Worm (Caenorhabditis elegans) whole organism, young adult: ENCODE measurements around the gene Y11D7A.7.
"Not testable (repeated sequence)": the region's sequence is repeated elsewhere in the genome, so short reads cannot be mapped to it uniquely, and the experiment has no call there.

Experiments
- B0035.1 ChIP-seq: sonication (generic microtip); optimal IDR thresholded peaks from 2 replicates; lab custom pipeline; 2016; ENCODE audit warnings: missing genetic modification characterization, mild to moderate bottlenecking, missing compliant biosample characterization, missing genotype, missing genetic modification reagents
- B0336.3 ChIP-seq: fragments of 200-800 bp; sonication (Bioruptor generic); IDR thresholded peaks from 2 replicates; pipeline ENCODE4 v1.3.6; 2022; ENCODE audit warnings: missing genetic modification characterization, missing compliant biosample characterization
- C06A6.2 ChIP-seq: fragments of 200-800 bp; sonication (Bioruptor generic); conservative IDR thresholded peaks from 2 replicates; pipeline ENCODE4 v1.3.6; 2022; ENCODE audit warnings: missing genetic modification characterization, missing compliant biosample characterization
- C17E4.6 ChIP-seq: fragments of 200-800 bp; sonication (Bioruptor generic); IDR thresholded peaks from 2 replicates; pipeline ENCODE4 v1.3.6; 2022; ENCODE audit warnings: missing genetic modification reagents, missing genetic modification characterization, missing compliant biosample characterization
- D2030.7 ChIP-seq: fragments of 200-800 bp; sonication (Bioruptor generic); IDR thresholded peaks from 2 replicates; pipeline ENCODE4 v1.3.6; 2022; ENCODE audit warnings: missing genetic modification reagents, missing genetic modification characterization, missing compliant biosample characterization
- F52B5.7 ChIP-seq: sonication (generic microtip); optimal IDR thresholded peaks from 2 replicates; lab custom pipeline; 2016; ENCODE audit warnings: mild to moderate bottlenecking, missing genetic modification characterization, missing compliant biosample characterization
- F57C9.4 ChIP-seq: sonication (generic microtip); optimal IDR thresholded peaks from 2 replicates; lab custom pipeline; 2017; ENCODE audit warnings: mild to moderate bottlenecking, missing genetic modification characterization, missing compliant biosample characterization
- K12H6.12 ChIP-seq: fragments of 200-800 bp; sonication (Bioruptor generic); optimal IDR thresholded peaks from 2 replicates; lab custom pipeline; 2018; ENCODE audit warnings: mild to moderate bottlenecking, missing genetic modification characterization, missing compliant biosample characterization
- T26A5.8 ChIP-seq: sonication (generic microtip); optimal IDR thresholded peaks from 2 replicates; lab custom pipeline; 2016; ENCODE audit warnings: missing genetic modification characterization, missing compliant biosample characterization
- Y53G8AR.9 ChIP-seq: fragments of 200-800 bp; sonication (Bioruptor generic); conservative IDR thresholded peaks from 2 replicates; pipeline ENCODE4 v1.3.6; 2022; ENCODE audit warnings: missing genetic modification reagents, missing genetic modification characterization, missing compliant biosample characterization
- Y56A3A.18 ChIP-seq: fragments of 200-800 bp; sonication (Bioruptor generic); IDR thresholded peaks from 2 replicates; pipeline ENCODE4 v1.3.6; 2022; ENCODE audit warnings: missing genetic modification reagents, missing genetic modification characterization, missing compliant biosample characterization
- akir-1 ChIP-seq: fragments of 200-800 bp; sonication (Bioruptor generic); optimal IDR thresholded peaks from 2 replicates; lab custom pipeline; 2018; ENCODE audit warnings: mild to moderate bottlenecking, missing genetic modification characterization, moderate library complexity, missing compliant biosample characterization
- aptf-3 ChIP-seq: fragments of 200-800 bp; sonication (Bioruptor generic); IDR thresholded peaks from 2 replicates; pipeline ENCODE4 v1.3.6; 2022; ENCODE audit warnings: missing genetic modification characterization, missing compliant biosample characterization
- atf-7 ChIP-seq: sonication (generic microtip); optimal IDR thresholded peaks from 2 replicates; lab custom pipeline; 2017; ENCODE audit warnings: mild to moderate bottlenecking, missing genetic modification characterization, missing compliant biosample characterization
- ceh-79 ChIP-seq: sonication (generic microtip); optimal IDR thresholded peaks from 2 replicates; lab custom pipeline; 2017; ENCODE audit warnings: mild to moderate bottlenecking, missing genetic modification characterization, missing compliant biosample characterization
- ceh-91 ChIP-seq: fragments of 200-800 bp; sonication (Bioruptor generic); IDR thresholded peaks from 2 replicates; pipeline ENCODE4 v1.3.6; 2022; ENCODE audit warnings: missing genetic modification reagents, missing genetic modification characterization, missing compliant biosample characterization
- die-1 ChIP-seq: sonication (generic microtip); optimal IDR thresholded peaks from 2 replicates; lab custom pipeline; 2016; ENCODE audit warnings: missing genotype, mild to moderate bottlenecking, missing genetic modification characterization, missing compliant biosample characterization
- dox-1 ChIP-seq: fragments of 200-800 bp; sonication (Bioruptor generic); IDR thresholded peaks from 2 replicates; pipeline ENCODE4 v1.3.6; 2022; ENCODE audit warnings: missing genetic modification reagents, missing genetic modification characterization, missing compliant biosample characterization
- dpl-1 ChIP-seq: fragments of 150-350 bp; optimal IDR thresholded peaks from 2 replicates; lab custom pipeline; 2014; ENCODE audit warnings: missing biosample characterization, missing genetic modification reagents, missing genetic modification characterization
- efl-1 ChIP-seq: fragments of 150-350 bp; optimal IDR thresholded peaks from 2 replicates; lab custom pipeline; 2014; ENCODE audit warnings: missing biosample characterization, missing genetic modification reagents, missing genetic modification characterization
- egrh-3 ChIP-seq: fragments of 200-800 bp; sonication (Bioruptor generic); IDR thresholded peaks from 2 replicates; pipeline ENCODE4 v1.3.6; 2022; ENCODE audit warnings: missing genetic modification reagents, missing genetic modification characterization, missing compliant biosample characterization
- ekl-4 ChIP-seq: fragments of 200-800 bp; sonication (Bioruptor generic); IDR thresholded peaks from 2 replicates; pipeline ENCODE4 v1.3.6; 2022; ENCODE audit warnings: missing genetic modification reagents, missing genetic modification characterization, missing compliant biosample characterization
- hmg-1.2 ChIP-seq: fragments of 200-800 bp; sonication (Bioruptor generic); IDR thresholded peaks from 2 replicates; pipeline ENCODE4 v1.3.6; 2022; ENCODE audit warnings: missing genetic modification reagents, missing genetic modification characterization, missing compliant biosample characterization
- hrde-1 ChIP-seq: sonication (generic microtip); optimal IDR thresholded peaks from 2 replicates; lab custom pipeline; 2016; ENCODE audit warnings: missing genetic modification characterization, mild to moderate bottlenecking, missing compliant biosample characterization, moderate library complexity, missing genotype, missing genetic modification reagents, borderline replicate concordance
- lin-26 ChIP-seq: fragments of 200-800 bp; sonication (Bioruptor generic); IDR thresholded peaks from 2 replicates; pipeline ENCODE4 v1.3.6; 2022; ENCODE audit warnings: missing genetic modification reagents, missing genetic modification characterization, missing compliant biosample characterization
- madf-3 ChIP-seq: fragments of 200-800 bp; sonication (Bioruptor generic); IDR thresholded peaks from 2 replicates; pipeline ENCODE4 v1.3.6; 2022; ENCODE audit warnings: missing genetic modification reagents, missing genetic modification characterization, missing compliant biosample characterization
- madf-6 ChIP-seq: fragments of 200-800 bp; sonication (Bioruptor generic); IDR thresholded peaks from 2 replicates; pipeline ENCODE4 v1.3.6; 2022; ENCODE audit warnings: missing genetic modification reagents, missing genetic modification characterization, missing compliant biosample characterization
- madf-8 ChIP-seq: fragments of 200-800 bp; sonication (Bioruptor generic); conservative IDR thresholded peaks from 2 replicates; pipeline ENCODE4 v1.3.6; 2022; ENCODE audit warnings: missing genetic modification reagents, missing genetic modification characterization, missing compliant biosample characterization
- mcd-1 ChIP-seq: fragments of 200-800 bp; sonication (Bioruptor generic); IDR thresholded peaks from 2 replicates; pipeline ENCODE4 v1.3.6; 2022; ENCODE audit warnings: missing genetic modification reagents, missing genetic modification characterization, missing compliant biosample characterization
- mes-4 ChIP-seq: sonication (generic microtip); optimal IDR thresholded peaks from 2 replicates; lab custom pipeline; 2016; ENCODE audit warnings: missing genotype, missing genetic modification characterization, missing compliant biosample characterization
- nhr-120 ChIP-seq: fragments of 200-800 bp; sonication (Bioruptor generic); IDR thresholded peaks from 2 replicates; pipeline ENCODE4 v1.3.6; 2022; ENCODE audit warnings: missing genetic modification characterization, missing compliant biosample characterization
- nhr-27 ChIP-seq: fragments of 200-800 bp; sonication (Bioruptor generic); optimal IDR thresholded peaks from 2 replicates; lab custom pipeline; 2018; ENCODE audit warnings: mild to moderate bottlenecking, missing genetic modification characterization, moderate library complexity, missing compliant biosample characterization
- sea-2 ChIP-seq: fragments of 200-800 bp; sonication (Bioruptor generic); IDR thresholded peaks from 2 replicates; pipeline ENCODE4 v1.3.6; 2022; ENCODE audit warnings: missing genetic modification characterization, missing compliant biosample characterization
- sptf-2 ChIP-seq: fragments of 200-800 bp; sonication (Bioruptor generic); optimal IDR thresholded peaks from 2 replicates; lab custom pipeline; 2018; ENCODE audit warnings: mild to moderate bottlenecking, missing genetic modification characterization, missing compliant biosample characterization
- tbx-9 ChIP-seq: sonication (generic microtip); optimal IDR thresholded peaks from 2 replicates; lab custom pipeline; 2016; ENCODE audit warnings: borderline replicate concordance, missing genetic modification characterization, inconsistent platforms, missing compliant biosample characterization
- zim-3 ChIP-seq: sonication (generic microtip); optimal IDR thresholded peaks from 2 replicates; lab custom pipeline; 2017; ENCODE audit warnings: mild to moderate bottlenecking, missing genetic modification characterization, moderate library complexity, missing compliant biosample characterization
- ztf-28 ChIP-seq: fragments of 200-800 bp; sonication (Bioruptor generic); IDR thresholded peaks from 2 replicates; pipeline ENCODE4 v1.3.6; 2022; ENCODE audit warnings: missing genetic modification reagents, missing genetic modification characterization, missing compliant biosample characterization

Gene Y11D7A.7

ce11 chrIV:9267581-9267980, 18.3 kb downstream of the Y11D7A.7 start:
- TF ChIP-seq sea-2 (GFP tag; lab: Robert Waterston, UW) (no peak), aptf-3 (no peak), B0336.3 (GFP tag; lab: Robert Waterston, UW) (no peak), egrh-3 (GFP tag; lab: Robert Waterston, UW) (peak; percentile 19; the same call in 1 of the 2 replicates), F57C9.4 (tag; lab: Kevin White, UChicago) (no peak), atf-7 (tag; lab: Kevin White, UChicago) (no peak), D2030.7 (GFP tag; lab: Robert Waterston, UW) (no peak)

ce11 chrIV:9268916-9269315, 19.6 kb downstream of the Y11D7A.7 start:
- TF ChIP-seq ceh-79 (tag; lab: Kevin White, UChicago) (no peak), hmg-1.2 (peak; percentile 35; the same call in 1 of the 2 replicates), egrh-3 (GFP tag; lab: Robert Waterston, UW) (peak; percentile 65; the same call in 1 of the 2 replicates), Y53G8AR.9 (GFP tag; lab: Robert Waterston, UW) (no peak), die-1 (tag; lab: Kevin White, UChicago) (no peak), C17E4.6 (GFP tag; lab: Robert Waterston, UW) (0 out of 2 replicates have a peak, but pooled peaks have one; percentile 25), C06A6.2 (GFP tag; lab: Robert Waterston, UW) (no peak)

- TF ChIP-seq nhr-120 (GFP tag; lab: Robert Waterston, UW) (no peak), zim-3 (tag; lab: Kevin White, UChicago) (no peak), tbx-9 (tag; lab: Kevin White, UChicago) (no peak), efl-1 (no peak), lin-26 (GFP tag; lab: Robert Waterston, UW) (no peak)
These were observed 20.5 kb downstream of the Y11D7A.7 start, which contains the start of gene flh-3 for ce11 chrIV:9269796-9270195. TSS of gene flh-3 (plus strand) at chrIV:9270096.

- no peak for TF ChIP-seq dox-1 (GFP tag; lab: Robert Waterston, UW)
- TF ChIP-seq, all 124 proteins: peak for 0
These were observed 24.8 kb downstream of the Y11D7A.7 start, which contains the start of gene nmy-3 for ce11 chrIV:9274008-9274529. TSS of gene nmy-3 (plus strand) at chrIV:9274479.

- TF ChIP-seq nhr-27 (tag; lab: Kevin White, UChicago); egrh-3 (GFP tag; lab: Robert Waterston, UW); Y56A3A.18 (GFP tag; lab: Robert Waterston, UW): not testable (repeated sequence)
These were observed 37.0 kb downstream of the Y11D7A.7 start, which contains the start of gene nhr-267 for ce11 chrIV:9286305-9286704. TSS of gene nhr-267 (minus strand) at chrIV:9286405.

ce11 chrIV:9289635-9290034, 40.3 kb downstream of the Y11D7A.7 start:
- no peak for TF ChIP-seq ztf-28 (GFP tag; lab: Robert Waterston, UW)

- not testable (repeated sequence) for TF ChIP-seq madf-6; atf-7 (tag; lab: Kevin White, UChicago); akir-1
These were observed 44.5 kb downstream of the Y11D7A.7 start, which contains the start of gene nhr-264 for ce11 chrIV:9293825-9294224. TSS of gene nhr-264 (minus strand) at chrIV:9293925.

ce11 chrIV:9296285-9296684, 47.0 kb downstream of the Y11D7A.7 start, which contains the start of gene F49C12.1:
TSS of gene F49C12.1 (minus strand) at chrIV:9296354.
- TF ChIP-seq F52B5.7 (tag; lab: Kevin White, UChicago) (no peak), B0035.1 (tag; lab: Kevin White, UChicago) (no peak), dpl-1 (no peak), mcd-1 (GFP tag; lab: Robert Waterston, UW) (no peak), sptf-2 (no peak), K12H6.12 (tag; lab: Kevin White, UChicago) (no peak), madf-8 (GFP tag; lab: Robert Waterston, UW) (no peak), ekl-4 (GFP tag; lab: Robert Waterston, UW) (no peak), hrde-1 (tag; lab: Kevin White, UChicago) (no peak), T26A5.8 (tag; lab: Kevin White, UChicago) (no peak), mes-4 (tag; lab: Kevin White, UChicago) (no peak), madf-3 (GFP tag; lab: Robert Waterston, UW) (no peak), ceh-91 (GFP tag; lab: Robert Waterston, UW) (no peak)
